Worm (Caenorhabditis elegans) whole organism, young adult: ENCODE results near the gene ZK418.5.

Source experiments
- B0019.2 ChIP-seq: fragments of 200-800 bp; sonication (Bioruptor generic); conservative IDR thresholded peaks from 2 replicates; pipeline ENCODE4 v1.3.6; 2022; ENCODE audit warnings: missing genetic modification reagents, missing genetic modification characterization, missing compliant biosample characterization
- D2030.7 ChIP-seq: fragments of 200-800 bp; sonication (Bioruptor generic); IDR thresholded peaks from 2 replicates; pipeline ENCODE4 v1.3.6; 2022; ENCODE audit warnings: missing genetic modification reagents, missing genetic modification characterization, missing compliant biosample characterization
- F23B12.7 ChIP-seq: sonication (generic microtip); optimal IDR thresholded peaks from 2 replicates; lab custom pipeline; 2017; ENCODE audit warnings: missing genetic modification characterization, mild to moderate bottlenecking, missing compliant biosample characterization, antibody characterized with exemption, moderate library complexity; ENCODE audit not compliant: insufficient read depth
- F33H1.4 ChIP-seq: fragments of 200-800 bp; sonication (Bioruptor generic); IDR thresholded peaks from 2 replicates; pipeline ENCODE4 v1.3.6; 2022; ENCODE audit warnings: missing genetic modification reagents, missing genetic modification characterization, missing compliant biosample characterization
- F37B4.10 ChIP-seq: fragments of 200-800 bp; sonication (Bioruptor generic); IDR thresholded peaks from 2 replicates; pipeline ENCODE4 v1.3.6; 2022; ENCODE audit warnings: missing genetic modification characterization, missing compliant biosample characterization
- F57A8.1 ChIP-seq: fragments of 200-800 bp; sonication (Bioruptor generic); optimal IDR thresholded peaks from 2 replicates; lab custom pipeline; 2018; ENCODE audit warnings: mild to moderate bottlenecking, missing genetic modification characterization, moderate library complexity, missing compliant biosample characterization
- K11D2.4 ChIP-seq: fragments of 200-800 bp; sonication (Bioruptor generic); IDR thresholded peaks from 2 replicates; pipeline ENCODE4 v1.3.6; 2022; ENCODE audit warnings: missing genetic modification reagents, missing genetic modification characterization, missing compliant biosample characterization
- Y95B8A.8 ChIP-seq: fragments of 200-800 bp; sonication (Bioruptor generic); IDR thresholded peaks from 2 replicates; pipeline ENCODE4 v1.3.6; 2022; ENCODE audit warnings: missing genetic modification reagents, missing genetic modification characterization, missing compliant biosample characterization
- aptf-2 ChIP-seq: fragments of 200-800 bp; sonication (Bioruptor generic); conservative IDR thresholded peaks from 2 replicates; pipeline ENCODE4 v1.3.6; 2022; ENCODE audit warnings: missing genetic modification reagents, missing genetic modification characterization, missing compliant biosample characterization
- attf-5 ChIP-seq: fragments of 200-800 bp; sonication (Bioruptor generic); optimal IDR thresholded peaks from 2 replicates; lab custom pipeline; 2018; ENCODE audit warnings: mild to moderate bottlenecking, missing genetic modification characterization, missing compliant biosample characterization
- cebp-1 ChIP-seq, 2 experiments: fragments of 200-800 bp in 1 of 2; sonication (Bioruptor generic) in 1 of 2; sonication (generic microtip) in 1 of 2; IDR thresholded peaks in 1 of 2; optimal IDR thresholded peaks in 1 of 2; 2 replicates each; pipeline versions ENCODE4 v1.3.6 to Lab custom; 2017 to 2022; ENCODE audit warnings: missing compliant biosample characterization in 2 of 2, missing genetic modification characterization in 2 of 2, mild to moderate bottlenecking in 1 of 2, missing genetic modification reagents in 1 of 2, moderate library complexity in 1 of 2
- ceh-100 ChIP-seq: fragments of 200-800 bp; sonication (Bioruptor generic); IDR thresholded peaks from 2 replicates; pipeline ENCODE4 v1.3.6; 2022; ENCODE audit warnings: missing genetic modification reagents, missing genetic modification characterization, missing compliant biosample characterization
- ceh-27 ChIP-seq: fragments of 200-800 bp; sonication (Bioruptor generic); optimal IDR thresholded peaks from 2 replicates; lab custom pipeline; 2018; ENCODE audit warnings: mild to moderate bottlenecking, missing genetic modification characterization, moderate library complexity, missing compliant biosample characterization
- ceh-58 ChIP-seq: fragments of 200-800 bp; sonication (Bioruptor generic); IDR thresholded peaks from 2 replicates; pipeline ENCODE4 v1.3.6; 2022; ENCODE audit warnings: missing genetic modification characterization, missing compliant biosample characterization
- dox-1 ChIP-seq: fragments of 200-800 bp; sonication (Bioruptor generic); IDR thresholded peaks from 2 replicates; pipeline ENCODE4 v1.3.6; 2022; ENCODE audit warnings: missing genetic modification reagents, missing genetic modification characterization, missing compliant biosample characterization
- dpl-1 ChIP-seq: fragments of 150-350 bp; optimal IDR thresholded peaks from 2 replicates; lab custom pipeline; 2014; ENCODE audit warnings: missing biosample characterization, missing genetic modification reagents, missing genetic modification characterization
- efl-1 ChIP-seq: fragments of 150-350 bp; optimal IDR thresholded peaks from 2 replicates; lab custom pipeline; 2014; ENCODE audit warnings: missing biosample characterization, missing genetic modification reagents, missing genetic modification characterization
- egl-18 ChIP-seq: fragments of 200-800 bp; sonication (Bioruptor generic); IDR thresholded peaks from 2 replicates; pipeline ENCODE4 v1.3.6; 2022; ENCODE audit warnings: missing genetic modification reagents, missing genetic modification characterization, missing compliant biosample characterization
- ets-4 ChIP-seq: fragments of 200-800 bp; sonication (Bioruptor generic); optimal IDR thresholded peaks from 2 replicates; lab custom pipeline; 2018; ENCODE audit warnings: mild to moderate bottlenecking, missing genetic modification characterization, missing compliant biosample characterization
- him-1 ChIP-seq: sonication (generic microtip); optimal IDR thresholded peaks from 2 replicates; lab custom pipeline; 2016; ENCODE audit warnings: missing genotype, missing genetic modification reagents, missing genetic modification characterization, missing compliant biosample characterization
- hlh-26 ChIP-seq: fragments of 200-800 bp; sonication (Bioruptor generic); conservative IDR thresholded peaks from 2 replicates; pipeline ENCODE4 v1.3.6; 2022; ENCODE audit warnings: missing genetic modification reagents, missing genetic modification characterization, missing compliant biosample characterization
- hmg-1.2 ChIP-seq: fragments of 200-800 bp; sonication (Bioruptor generic); IDR thresholded peaks from 2 replicates; pipeline ENCODE4 v1.3.6; 2022; ENCODE audit warnings: missing genetic modification reagents, missing genetic modification characterization, missing compliant biosample characterization
- hrde-1 ChIP-seq: sonication (generic microtip); optimal IDR thresholded peaks from 2 replicates; lab custom pipeline; 2016; ENCODE audit warnings: missing genetic modification characterization, mild to moderate bottlenecking, missing compliant biosample characterization, moderate library complexity, missing genotype, missing genetic modification reagents, borderline replicate concordance
- hsf-1 ChIP-seq: fragments of 200-800 bp; sonication (Bioruptor generic); IDR thresholded peaks from 2 replicates; pipeline ENCODE4 v1.3.6; 2022; ENCODE audit warnings: missing genetic modification reagents, missing genetic modification characterization, missing compliant biosample characterization
- let-607 ChIP-seq, 2 experiments: fragments of 200-800 bp in 1 of 2; sonication (Bioruptor generic) in 1 of 2; sonication (generic microtip) in 1 of 2; optimal IDR thresholded peaks; 2 replicates each; lab custom pipeline; 2016 to 2018; ENCODE audit warnings: mild to moderate bottlenecking in 2 of 2, missing compliant biosample characterization in 2 of 2, missing genetic modification characterization in 2 of 2, moderate library complexity in 2 of 2, missing genotype in 1 of 2
- lin-26 ChIP-seq: fragments of 200-800 bp; sonication (Bioruptor generic); IDR thresholded peaks from 2 replicates; pipeline ENCODE4 v1.3.6; 2022; ENCODE audit warnings: missing genetic modification reagents, missing genetic modification characterization, missing compliant biosample characterization
- lin-35 ChIP-seq, 3 experiments: fragments of 150-350 bp in 2 of 3; sonication (generic microtip) in 1 of 3; optimal IDR thresholded peaks; 2 replicates each; lab custom pipeline; 2014 to 2018; ENCODE audit warnings: missing biosample characterization in 3 of 3, missing genetic modification characterization in 3 of 3, missing genetic modification reagents in 3 of 3
- lin-54 ChIP-seq: fragments of 200-800 bp; sonication (Bioruptor generic); optimal IDR thresholded peaks from 2 replicates; lab custom pipeline; 2018; ENCODE audit warnings: mild to moderate bottlenecking, missing genetic modification characterization, missing compliant biosample characterization
- lsl-1 ChIP-seq: fragments of 200-800 bp; sonication (Bioruptor generic); optimal IDR thresholded peaks from 2 replicates; lab custom pipeline; 2018; ENCODE audit warnings: mild to moderate bottlenecking, missing genetic modification characterization, moderate library complexity, missing compliant biosample characterization
- madf-6 ChIP-seq: fragments of 200-800 bp; sonication (Bioruptor generic); IDR thresholded peaks from 2 replicates; pipeline ENCODE4 v1.3.6; 2022; ENCODE audit warnings: missing genetic modification reagents, missing genetic modification characterization, missing compliant biosample characterization
- mcd-1 ChIP-seq: fragments of 200-800 bp; sonication (Bioruptor generic); IDR thresholded peaks from 2 replicates; pipeline ENCODE4 v1.3.6; 2022; ENCODE audit warnings: missing genetic modification reagents, missing genetic modification characterization, missing compliant biosample characterization
- mel-28 ChIP-seq: sonication (generic microtip); optimal IDR thresholded peaks from 2 replicates; lab custom pipeline; 2016; ENCODE audit warnings: borderline replicate concordance, mild to moderate bottlenecking, missing genetic modification characterization, missing compliant biosample characterization
- mxl-1 ChIP-seq: sonication (generic microtip); optimal IDR thresholded peaks from 2 replicates; lab custom pipeline; 2016; ENCODE audit warnings: missing genetic modification characterization, missing compliant biosample characterization
- nfya-1 ChIP-seq: sonication (generic microtip); optimal IDR thresholded peaks from 2 replicates; lab custom pipeline; 2017; ENCODE audit warnings: antibody characterized with exemption, missing compliant biosample characterization, missing genetic modification characterization, borderline replicate concordance; ENCODE audit not compliant: insufficient read depth
- nhr-27 ChIP-seq: fragments of 200-800 bp; sonication (Bioruptor generic); optimal IDR thresholded peaks from 2 replicates; lab custom pipeline; 2018; ENCODE audit warnings: mild to moderate bottlenecking, missing genetic modification characterization, moderate library complexity, missing compliant biosample characterization
- nhr-80 ChIP-seq: sonication (generic microtip); optimal IDR thresholded peaks from 2 replicates; lab custom pipeline; 2016; ENCODE audit warnings: missing genetic modification characterization, missing compliant biosample characterization
- pbrm-1 ChIP-seq: fragments of 200-800 bp; sonication (Bioruptor generic); IDR thresholded peaks from 2 replicates; pipeline ENCODE4 v1.3.6; 2022; ENCODE audit warnings: missing genetic modification reagents, missing genetic modification characterization, missing compliant biosample characterization
- sea-2 ChIP-seq: fragments of 200-800 bp; sonication (Bioruptor generic); IDR thresholded peaks from 2 replicates; pipeline ENCODE4 v1.3.6; 2022; ENCODE audit warnings: missing genetic modification characterization, missing compliant biosample characterization
- snpc-1.1 ChIP-seq: sonication (generic microtip); optimal IDR thresholded peaks from 2 replicates; lab custom pipeline; 2017; ENCODE audit warnings: missing genetic modification characterization, mild to moderate bottlenecking, missing compliant biosample characterization, antibody characterized with exemption, moderate library complexity, missing genotype, missing genetic modification reagents; ENCODE audit not compliant: insufficient read depth
- tlf-1 ChIP-seq: fragments of 200-800 bp; sonication (Bioruptor generic); optimal IDR thresholded peaks from 2 replicates; lab custom pipeline; 2018; ENCODE audit warnings: mild to moderate bottlenecking, missing genetic modification characterization, missing compliant biosample characterization
- unc-62 ChIP-seq: fragments of 150-350 bp; optimal IDR thresholded peaks from 2 replicates; lab custom pipeline; 2014; ENCODE audit warnings: missing biosample characterization, missing genetic modification reagents, missing genetic modification characterization
- ztf-26 ChIP-seq: sonication (generic microtip); optimal IDR thresholded peaks from 2 replicates; lab custom pipeline; 2017; ENCODE audit warnings: missing genetic modification characterization, missing compliant biosample characterization
- ztf-3 ChIP-seq: fragments of 200-800 bp; sonication (Bioruptor generic); optimal IDR thresholded peaks from 2 replicates; lab custom pipeline; 2018; ENCODE audit warnings: mild to moderate bottlenecking, missing genetic modification characterization, missing compliant biosample characterization

ZK418.5 gene

DNA sequence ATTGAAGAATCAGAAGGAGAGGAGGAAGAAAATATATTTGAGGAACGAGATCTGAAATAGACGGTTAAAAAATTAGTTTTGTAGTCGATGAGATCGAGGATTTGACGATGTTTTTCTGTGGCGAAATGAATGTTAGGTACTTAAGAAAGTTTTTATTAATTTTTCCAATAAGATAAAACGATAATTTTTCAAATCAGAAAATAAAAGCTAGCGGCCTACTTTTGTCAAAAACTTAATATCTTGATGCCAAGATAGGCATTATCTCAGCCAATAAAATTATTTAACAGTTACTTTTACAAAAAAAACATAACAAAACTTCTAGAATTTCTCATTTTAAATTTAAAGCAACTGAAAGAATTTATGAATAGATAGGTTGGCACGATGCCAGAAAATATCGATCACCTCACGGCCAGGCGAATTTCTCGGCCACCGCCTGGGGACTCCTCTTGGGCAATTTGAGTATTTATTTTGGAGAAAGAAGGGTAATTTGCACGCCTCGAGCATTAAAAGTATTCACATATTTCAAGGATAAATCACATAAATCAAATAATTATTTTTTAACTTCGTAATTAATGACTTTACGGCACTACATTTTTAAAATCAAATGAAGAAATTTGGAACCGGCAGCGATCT lies 14.2 kb upstream of the ZK418.5 start, which contains the start of gene fubl-2 (continued):
- TF ChIP-seq ets-4 (no peak), lsl-1 (GFP tag; lab: Kevin White, UChicago) (peak; percentile 39), ztf-26 (tag; lab: Kevin White, UChicago) (no peak), aptf-2 (GFP tag; lab: Robert Waterston, UW) (0 out of 2 replicates have a peak, but pooled peaks have one; percentile 63), ztf-3 (GFP tag; lab: Kevin White, UChicago) (no peak), sea-2 (GFP tag; lab: Robert Waterston, UW) (no peak), lin-26 (no peak), pbrm-1 (GFP tag; lab: Robert Waterston, UW) (no peak), F37B4.10 (GFP tag; lab: Robert Waterston, UW) (no peak), egl-18 (GFP tag; lab: Robert Waterston, UW) (no peak), lin-35 (GFP tag; optimal IDR thresholded peaks at IDR 0.05; lab: Kevin White, UChicago) (no peak), ceh-27 (GFP tag; lab: Kevin White, UChicago) (no peak), mcd-1 (GFP tag; lab: Robert Waterston, UW) (no peak), K11D2.4 (GFP tag; lab: Robert Waterston, UW) (no peak; the same call in 1 of the 2 replicates), him-1 (tag; lab: Kevin White, UChicago) (peak; percentile 5), nhr-80 (tag; lab: Kevin White, UChicago) (no peak), lin-54 (GFP tag; lab: Kevin White, UChicago) (no peak), Y95B8A.8 (GFP tag; lab: Robert Waterston, UW) (no peak), ceh-100 (GFP tag; lab: Robert Waterston, UW) (0 out of 2 replicates have a peak, but pooled peaks have one; percentile 31), F57A8.1 (GFP tag; lab: Kevin White, UChicago) (no peak)

DNA sequence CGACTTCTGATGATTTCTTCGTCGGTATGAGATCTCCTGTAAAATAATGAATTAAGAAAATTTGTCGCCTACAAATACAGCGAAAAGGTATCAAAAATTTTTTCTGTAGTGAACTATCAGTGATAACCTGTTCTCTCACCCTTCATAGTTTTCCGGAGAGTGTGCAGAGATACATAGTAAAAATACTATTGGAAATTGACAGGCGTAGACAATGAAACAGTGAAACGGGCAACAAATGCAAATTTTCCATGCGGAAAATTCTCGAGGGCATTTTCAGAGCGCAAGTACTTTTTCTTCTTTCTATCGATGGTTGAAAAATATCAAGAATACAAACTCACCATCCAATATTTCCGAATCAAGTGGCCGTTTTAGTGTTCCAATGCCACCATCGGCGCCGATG lies 13.5 kb upstream of the ZK418.5 start:
- TF ChIP-seq tlf-1 (GFP tag; lab: Kevin White, UChicago) (no peak), nfya-1 (tag; lab: Kevin White, UChicago) (no peak), nhr-27 (tag; lab: Kevin White, UChicago) (no peak), ceh-58 (GFP tag; lab: Robert Waterston, UW) (no peak), hlh-26 (no peak), unc-62 (GFP tag; lab: Kevin White, UChicago) (no peak), attf-5 (peak; percentile 41), mxl-1 (tag; lab: Kevin White, UChicago) (no peak), lin-35 (GFP tag; optimal IDR thresholded peaks at IDR 0.05; lab: Kevin White, UChicago) (no peak), snpc-1.1 (no peak), cebp-1 (GFP tag; IDR thresholded peaks at IDR 0.05; lab: Robert Waterston, UW) (no peak), cebp-1 (tag; optimal IDR thresholded peaks at IDR 0.05; lab: Kevin White, UChicago) (no peak), hmg-1.2 (GFP tag; lab: Robert Waterston, UW) (peak; percentile 68; the same call in 1 of the 2 replicates), nhr-80 (tag; lab: Kevin White, UChicago) (peak; percentile 26), pbrm-1 (GFP tag; lab: Robert Waterston, UW) (no peak)

DNA sequence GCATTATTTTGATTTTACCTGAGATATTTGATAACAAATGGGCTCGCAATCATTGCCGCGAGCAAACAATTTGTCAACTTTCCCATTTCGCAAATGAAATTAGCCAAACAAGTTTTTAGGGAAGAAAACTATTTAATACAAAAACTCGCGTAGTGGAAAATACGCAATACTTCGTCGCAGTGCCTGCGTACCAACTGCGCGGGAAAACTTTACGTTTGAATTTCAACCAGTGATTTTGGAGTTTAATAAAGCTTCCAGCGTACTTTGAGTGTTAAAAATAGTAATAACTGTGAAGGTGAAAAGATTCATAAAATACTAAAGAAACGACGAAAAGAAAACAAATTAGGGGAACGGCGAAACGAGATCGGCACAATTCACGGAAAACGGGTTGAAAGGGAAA lies 11.3 kb upstream of the ZK418.5 start, which contains the start of gene tofu-7:
tofu-7 (minus strand) TSS at position 111 of the 400 bp plus-strand sequence.
- TF ChIP-seq hsf-1 (GFP tag; lab: Robert Waterston, UW) (peak; percentile 6; the same call in 1 of the 2 replicates), F33H1.4 (peak; percentile 51), lsl-1 (GFP tag; lab: Kevin White, UChicago) (peak; percentile 34), lin-54 (GFP tag; lab: Kevin White, UChicago) (peak; percentile 72), hrde-1 (tag; lab: Kevin White, UChicago) (peak; percentile 11), him-1 (tag; lab: Kevin White, UChicago) (peak; percentile 30), D2030.7 (peak; percentile 28; the same call in 1 of the 2 replicates), mel-28 (tag; lab: Kevin White, UChicago) (no peak), dox-1 (GFP tag; lab: Robert Waterston, UW) (peak; percentile 37; the same call in 1 of the 2 replicates), let-607 (tag; optimal IDR thresholded peaks at IDR 0.05; lab: Kevin White, UChicago) (no peak), F23B12.7 (peak; percentile 2), madf-6 (GFP tag; lab: Robert Waterston, UW) (0 out of 2 replicates have a peak, but pooled peaks have one; percentile 34), dpl-1 (peak; percentile 27), B0019.2 (peak; percentile 66; the same call in 1 of the 2 replicates), efl-1 (GFP tag; lab: Kevin White, UChicago) (peak; percentile 80)
